Worm (Caenorhabditis elegans) whole organism, L2 larva: ENCODE measurements around the gene F57C2.4.

Source experiments
- C34F6.9 ChIP-seq: fragments of 150-350 bp; optimal IDR thresholded peaks from 2 replicates; lab custom pipeline; 2014; ENCODE audit warnings: missing biosample characterization, missing genetic modification characterization
- F13H6.1 ChIP-seq: sonication (generic microtip); optimal IDR thresholded peaks from 2 replicates; lab custom pipeline; 2016; ENCODE audit warnings: missing genetic modification characterization, missing compliant biosample characterization
- Y55F3AM.14 ChIP-seq: fragments of 200-800 bp; sonication (Bioruptor generic); optimal IDR thresholded peaks from 2 replicates; lab custom pipeline; 2018; ENCODE audit warnings: mild to moderate bottlenecking, missing genetic modification characterization, missing compliant biosample characterization
- ZK546.5 ChIP-seq: sonication (generic microtip); optimal IDR thresholded peaks from 2 replicates; lab custom pipeline; 2017; ENCODE audit warnings: missing biosample characterization, missing genetic modification characterization
- aly-2 ChIP-seq: fragments of 150-350 bp; optimal IDR thresholded peaks from 2 replicates; lab custom pipeline; 2014; ENCODE audit warnings: missing biosample characterization, missing genetic modification characterization
- ama-1 ChIP-seq: fragments of 150-350 bp; optimal IDR thresholded peaks from 2 replicates; lab custom pipeline; 2018; ENCODE audit warnings: inconsistent platforms
- blmp-1 ChIP-seq: sonication (generic microtip); optimal IDR thresholded peaks from 2 replicates; lab custom pipeline; 2017; ENCODE audit warnings: missing genetic modification characterization, mild to moderate bottlenecking, missing compliant biosample characterization, antibody characterized with exemption, moderate library complexity; ENCODE audit not compliant: insufficient read depth
- ceh-16 ChIP-seq: fragments of 150-350 bp; optimal IDR thresholded peaks from 2 replicates; lab custom pipeline; 2014; ENCODE audit warnings: missing biosample characterization, missing genetic modification characterization
- ceh-82 ChIP-seq: fragments of 150-350 bp; optimal IDR thresholded peaks from 2 replicates; lab custom pipeline; 2014; ENCODE audit warnings: missing biosample characterization, missing genetic modification characterization
- crh-2 ChIP-seq: sonication (generic microtip); optimal IDR thresholded peaks from 2 replicates; lab custom pipeline; 2017; ENCODE audit warnings: missing biosample characterization, missing genetic modification characterization
- elt-1 ChIP-seq: fragments of 150-350 bp; optimal IDR thresholded peaks from 2 replicates; lab custom pipeline; 2014; ENCODE audit warnings: missing biosample characterization, missing genetic modification characterization
- elt-3 ChIP-seq: sonication (generic microtip); optimal IDR thresholded peaks from 2 replicates; lab custom pipeline; 2017; ENCODE audit warnings: missing biosample characterization, missing genetic modification characterization
- gmeb-1 ChIP-seq: fragments of 150-350 bp; optimal IDR thresholded peaks from 2 replicates; lab custom pipeline; 2014; ENCODE audit warnings: missing biosample characterization, missing genetic modification characterization
- lin-11 ChIP-seq: fragments of 150-350 bp; sonication (generic microtip); optimal IDR thresholded peaks from 2 replicates; lab custom pipeline; 2014; ENCODE audit warnings: missing biosample characterization, missing genetic modification characterization, inconsistent platforms, mixed read lengths
- lin-13 ChIP-seq: fragments of 150-350 bp; optimal IDR thresholded peaks from 2 replicates; lab custom pipeline; 2014; ENCODE audit warnings: missing biosample characterization, missing genetic modification reagents, missing genetic modification characterization
- lin-39 ChIP-seq: fragments of 150-350 bp; optimal IDR thresholded peaks from 2 replicates; lab custom pipeline; 2014; ENCODE audit warnings: missing biosample characterization, missing genetic modification reagents, missing genetic modification characterization
- lsy-2 ChIP-seq, 2 experiments: fragments of 150-350 bp in 1 of 2; sonication (generic microtip) in 1 of 2; optimal IDR thresholded peaks; 2 replicates each; lab custom pipeline; 2014 to 2017; ENCODE audit warnings: missing biosample characterization in 2 of 2, missing genetic modification characterization in 2 of 2
- mab-5 ChIP-seq: fragments of 150-350 bp; optimal IDR thresholded peaks from 2 replicates; lab custom pipeline; 2014; ENCODE audit warnings: missing biosample characterization, missing genetic modification characterization
- mbf-1 ChIP-seq: sonication (generic microtip); optimal IDR thresholded peaks from 2 replicates; lab custom pipeline; 2017; ENCODE audit warnings: missing biosample characterization, missing genetic modification characterization
- nhr-11 ChIP-seq: fragments of 150-350 bp; optimal IDR thresholded peaks from 2 replicates; lab custom pipeline; 2014; ENCODE audit warnings: missing biosample characterization, missing genetic modification characterization
- nhr-12 ChIP-seq: fragments of 150-350 bp; optimal IDR thresholded peaks from 2 replicates; lab custom pipeline; 2014; ENCODE audit warnings: missing biosample characterization, missing genetic modification characterization
- nhr-129 ChIP-seq: fragments of 150-350 bp; optimal IDR thresholded peaks from 2 replicates; lab custom pipeline; 2014; ENCODE audit warnings: missing biosample characterization, missing genetic modification characterization
- nhr-21 ChIP-seq: fragments of 150-350 bp; optimal IDR thresholded peaks from 2 replicates; lab custom pipeline; 2014; ENCODE audit warnings: missing biosample characterization, missing genetic modification characterization
- nhr-23 ChIP-seq: fragments of 150-350 bp; optimal IDR thresholded peaks from 2 replicates; lab custom pipeline; 2014; ENCODE audit warnings: missing biosample characterization, missing genetic modification reagents, missing genetic modification characterization
- nhr-237 ChIP-seq: fragments of 150-350 bp; optimal IDR thresholded peaks from 2 replicates; lab custom pipeline; 2014; ENCODE audit warnings: missing biosample characterization, missing genetic modification characterization
- nhr-25 ChIP-seq: fragments of 150-350 bp; sonication (generic microtip); optimal IDR thresholded peaks from 3 replicates; lab custom pipeline; 2014; ENCODE audit warnings: missing biosample characterization, missing genetic modification characterization
- nhr-6 ChIP-seq: fragments of 150-350 bp; optimal IDR thresholded peaks from 2 replicates; lab custom pipeline; 2014; ENCODE audit warnings: missing biosample characterization, missing genetic modification characterization
- nhr-77 ChIP-seq: fragments of 150-350 bp; optimal IDR thresholded peaks from 2 replicates; lab custom pipeline; 2014; ENCODE audit warnings: missing biosample characterization, missing genetic modification characterization
- peb-1 ChIP-seq: fragments of 150-350 bp; optimal IDR thresholded peaks from 2 replicates; lab custom pipeline; 2014; ENCODE audit warnings: missing biosample characterization, missing genetic modification characterization
- sem-4 ChIP-seq: fragments of 150-350 bp; optimal IDR thresholded peaks from 2 replicates; lab custom pipeline; 2014; ENCODE audit warnings: missing biosample characterization, missing genetic modification reagents, missing genetic modification characterization
- skn-1 ChIP-seq: sonication (generic microtip); optimal IDR thresholded peaks from 2 replicates; lab custom pipeline; 2017; ENCODE audit warnings: missing biosample characterization, missing genetic modification characterization
- sma-9 ChIP-seq, 2 experiments: fragments of 150-350 bp in 1 of 2; sonication (generic microtip) in 1 of 2; optimal IDR thresholded peaks; 2 replicates each; lab custom pipeline; 2014 to 2016; ENCODE audit warnings: missing genetic modification characterization in 2 of 2, mild to moderate bottlenecking in 1 of 2, missing biosample characterization in 1 of 2, missing compliant biosample characterization in 1 of 2, missing genetic modification reagents in 1 of 2, moderate library complexity in 1 of 2
- snpc-4 ChIP-seq: fragments of 150-350 bp; optimal IDR thresholded peaks from 2 replicates; lab custom pipeline; 2014; ENCODE audit warnings: missing biosample characterization, missing genetic modification characterization
- unc-39 ChIP-seq: fragments of 150-350 bp; optimal IDR thresholded peaks from 2 replicates; lab custom pipeline; 2014; ENCODE audit warnings: missing biosample characterization, missing genetic modification characterization
- unc-55 ChIP-seq: fragments of 150-350 bp; sonication (generic microtip); optimal IDR thresholded peaks from 3 replicates; lab custom pipeline; 2014; ENCODE audit warnings: missing biosample characterization, missing genetic modification reagents, missing genetic modification characterization
- unc-62 ChIP-seq: fragments of 150-350 bp; optimal IDR thresholded peaks from 2 replicates; lab custom pipeline; 2014; ENCODE audit warnings: missing biosample characterization, missing genetic modification reagents, missing genetic modification characterization
- ztf-1 ChIP-seq: fragments of 200-800 bp; sonication (Bioruptor generic); conservative IDR thresholded peaks from 2 replicates; pipeline ENCODE4 v1.3.6; 2022; ENCODE audit warnings: missing genetic modification characterization, missing compliant biosample characterization
- ztf-4 ChIP-seq: fragments of 150-350 bp; optimal IDR thresholded peaks from 2 replicates; lab custom pipeline; 2014; ENCODE audit warnings: missing biosample characterization, missing genetic modification characterization

F57C2.4 gene

DNA sequence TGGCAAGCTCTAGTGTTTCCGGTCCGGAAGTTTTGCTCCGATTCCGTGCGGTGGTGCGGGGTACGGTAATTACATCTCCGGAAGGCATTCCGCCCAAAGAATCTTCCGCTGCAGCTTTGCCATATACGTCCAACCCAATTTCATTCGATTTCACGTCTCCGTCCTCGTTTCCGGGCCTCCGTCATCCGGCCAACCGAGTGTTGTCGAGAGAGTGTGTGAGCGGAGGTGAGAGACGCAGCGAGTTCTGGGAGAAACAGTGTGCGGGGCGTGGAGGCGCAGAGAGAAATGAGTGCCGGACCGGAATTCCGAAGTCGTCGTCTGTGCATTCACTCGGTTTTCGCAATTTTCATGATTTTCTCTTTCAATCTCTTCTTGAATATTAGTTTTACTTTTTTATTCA is 44.2 kb downstream of the F57C2.4 start:
- TF ChIP-seq sma-9 (GFP tag; optimal IDR thresholded peaks at IDR 0.05; lab: Kevin White, UChicago), result peak; percentile 5
- TF ChIP-seq sma-9 (tag; optimal IDR thresholded peaks at IDR 0.05; lab: Kevin White, UChicago), result no peak
- peak; percentile 19 for TF ChIP-seq unc-55 (GFP tag; lab: Kevin White, UChicago)
- TF ChIP-seq blmp-1 (tag; lab: Kevin White, UChicago), result no peak
- TF ChIP-seq ceh-16, result no peak
- no peak for TF ChIP-seq Y55F3AM.14 (GFP tag; lab: Kevin White, UChicago)
- TF ChIP-seq nhr-6, result no peak
- TF ChIP-seq skn-1 (tag; lab: Kevin White, UChicago), result no peak
- TF ChIP-seq nhr-21 (tag; lab: Kevin White, UChicago), result no peak
- TF ChIP-seq mab-5, result no peak
- no peak for TF ChIP-seq ztf-4
- peak in 1 of 2 experiments; percentile 34 for TF ChIP-seq lsy-2 (tag; optimal IDR thresholded peaks at IDR 0.05; lab: Kevin White, UChicago)
- TF ChIP-seq ZK546.5 (tag; lab: Kevin White, UChicago), result no peak
- no peak for TF ChIP-seq nhr-11 (tag; lab: Kevin White, UChicago)
- no peak for TF ChIP-seq lin-13 (GFP tag; lab: Kevin White, UChicago)
- no peak for TF ChIP-seq elt-3
- peak; percentile 28 for TF ChIP-seq F13H6.1 (tag; lab: Kevin White, UChicago)
- TF ChIP-seq nhr-237 (tag; lab: Kevin White, UChicago), result no peak
- no peak for TF ChIP-seq ama-1 (lab: Kevin White, UChicago)
- TF ChIP-seq aly-2, result no peak
- TF ChIP-seq nhr-12 (tag; lab: Kevin White, UChicago), result no peak
- TF ChIP-seq nhr-77 (tag; lab: Kevin White, UChicago), result no peak
- TF ChIP-seq nhr-25, result no peak
- no peak for TF ChIP-seq C34F6.9 (tag; lab: Kevin White, UChicago)
- no peak for TF ChIP-seq peb-1 (tag; lab: Kevin White, UChicago)
- TF ChIP-seq ztf-1 (GFP tag; lab: Robert Waterston, UW), result no peak
- TF ChIP-seq ceh-82 (tag; lab: Kevin White, UChicago), result no peak
- TF ChIP-seq nhr-23, result no peak
- TF ChIP-seq, all 48 proteins: peak for 4

DNA sequence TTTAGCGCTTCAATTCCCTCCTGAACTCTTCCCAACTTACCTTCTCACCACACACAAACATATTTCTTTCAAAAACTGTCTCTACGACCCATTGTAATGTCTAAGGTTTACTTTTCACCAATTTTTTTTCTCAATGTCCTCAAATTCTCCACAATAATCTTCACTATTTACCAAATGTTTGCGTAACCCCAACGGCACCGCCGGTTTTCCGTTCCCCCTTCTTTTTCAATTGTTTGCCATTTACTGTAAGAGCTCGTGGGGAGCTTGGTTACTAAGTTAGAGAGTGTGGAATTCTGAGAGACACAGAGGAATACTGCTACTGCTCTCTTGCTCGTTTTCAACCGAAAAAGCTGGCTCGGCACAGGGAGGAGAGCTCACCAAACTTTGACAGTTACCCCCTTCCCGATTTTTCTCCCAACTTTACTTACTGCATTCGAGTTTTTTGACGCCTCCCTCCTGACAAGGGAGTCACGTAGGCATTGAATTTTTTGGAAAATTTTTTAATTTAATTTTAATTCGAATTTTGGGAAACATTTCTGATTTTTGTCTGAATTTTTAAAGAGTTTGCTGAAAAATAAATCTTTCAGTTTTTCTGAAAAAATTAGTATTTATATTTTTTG is 45.5 kb downstream of the F57C2.4 start:
- TF ChIP-seq ceh-82 (tag; lab: Kevin White, UChicago) (no peak), sem-4 (tag; lab: Kevin White, UChicago) (no peak), crh-2 (no peak), F13H6.1 (tag; lab: Kevin White, UChicago) (peak; percentile 54), elt-3 (no peak), ztf-4 (no peak), nhr-129 (tag; lab: Kevin White, UChicago) (peak; percentile 42), unc-39 (tag; lab: Kevin White, UChicago) (no peak)

DNA sequence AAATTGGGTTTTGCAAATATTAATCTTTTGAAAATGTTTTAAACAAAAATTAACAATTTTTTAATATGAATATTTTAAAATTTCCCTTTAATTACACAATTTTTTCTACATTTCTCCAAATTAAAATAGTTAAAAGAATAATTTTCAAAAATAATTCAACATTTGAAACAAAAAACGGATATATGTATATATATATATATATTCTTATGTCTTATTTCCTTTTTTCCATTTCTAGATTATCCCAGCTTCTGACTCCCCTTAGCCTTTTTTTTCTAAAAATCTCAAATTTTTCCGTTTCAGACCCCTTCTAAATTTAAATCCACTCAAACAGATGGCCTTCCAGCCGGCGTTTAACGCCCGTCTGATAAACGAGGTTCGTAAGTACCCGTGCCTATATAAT is 48.2 kb downstream of the F57C2.4 start, which contains the start of gene madf-5:
Gene madf-5, plus strand, starts transcription at position 301 of the 400 bp plus-strand sequence.
- TF ChIP-seq mbf-1 (tag; lab: Kevin White, UChicago) (no peak), elt-1 (tag; lab: Kevin White, UChicago) (no peak), nhr-11 (tag; lab: Kevin White, UChicago) (no peak), nhr-237 (tag; lab: Kevin White, UChicago) (no peak), ama-1 (lab: Kevin White, UChicago) (no peak), gmeb-1 (tag; lab: Kevin White, UChicago) (no peak), unc-62 (GFP tag; lab: Kevin White, UChicago) (no peak), lin-11 (tag; lab: Kevin White, UChicago) (no peak), sem-4 (tag; lab: Kevin White, UChicago) (no peak)

DNA sequence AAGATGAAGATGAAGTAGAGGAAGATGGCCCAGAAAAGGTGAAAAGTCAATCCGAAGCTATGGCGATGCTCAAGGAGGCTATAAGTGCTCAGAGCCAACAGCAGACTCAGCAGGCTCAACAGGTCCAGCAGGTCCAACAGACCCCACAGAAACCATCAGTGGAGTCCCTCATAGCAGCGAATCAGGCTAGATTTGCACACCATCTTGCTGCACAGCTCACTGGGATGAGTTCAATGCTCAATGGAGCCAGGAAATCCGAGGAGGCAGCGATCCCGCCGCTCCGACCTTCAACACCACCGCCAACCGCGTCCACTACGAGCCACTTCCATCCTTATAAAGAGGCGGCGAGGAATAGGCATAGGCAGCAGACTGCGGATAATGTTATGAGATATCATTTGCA is 49.7 kb downstream of the F57C2.4 start:
- no peak for TF ChIP-seq snpc-4 (tag; lab: Kevin White, UChicago)
- no peak for TF ChIP-seq lin-13 (GFP tag; lab: Kevin White, UChicago)
- no peak for TF ChIP-seq ztf-4
- TF ChIP-seq C34F6.9 (tag; lab: Kevin White, UChicago), result no peak
- TF ChIP-seq blmp-1 (tag; lab: Kevin White, UChicago), result no peak
- no peak for TF ChIP-seq lin-11 (tag; lab: Kevin White, UChicago)
- TF ChIP-seq unc-39 (tag; lab: Kevin White, UChicago), result no peak
- no peak for TF ChIP-seq lin-39 (tag; lab: Kevin White, UChicago)
- TF ChIP-seq ama-1 (lab: Kevin White, UChicago), result no peak
- TF ChIP-seq, all 48 proteins: peak for 0
